Fruit fly (Drosophila melanogaster) whole organism, embryonic: Measurements from ENCODE around the gene CG6168.

ENCODE experiments used
- CG10321 ChIP-seq: fragments of 200-800 bp; sonication (Bioruptor generic); IDR thresholded peaks from 2 replicates; pipeline ENCODE4 v1.3.6; 2022; ENCODE audit warnings: missing biosample characterization, missing genetic modification characterization
- CG11247 ChIP-seq: fragments of 200-800 bp; sonication (Bioruptor generic); IDR thresholded peaks from 2 replicates; pipeline ENCODE4 v1.3.6; 2022; ENCODE audit warnings: missing biosample characterization, missing genetic modification characterization
- CG11504 ChIP-seq: fragments of 200-800 bp; sonication (Bioruptor generic); optimal IDR thresholded peaks from 3 replicates; lab custom pipeline; 2019; ENCODE audit warnings: missing biosample characterization, mild to moderate bottlenecking, missing genetic modification characterization, moderate library complexity
- CG15011 ChIP-seq: fragments of 200-800 bp; sonication (Bioruptor generic); optimal IDR thresholded peaks from 3 replicates; lab custom pipeline; 2018; ENCODE audit warnings: missing biosample characterization, mild to moderate bottlenecking, missing genetic modification characterization
- CG15514 ChIP-seq: fragments of 200-800 bp; sonication (Bioruptor generic); optimal IDR thresholded peaks from 3 replicates; lab custom pipeline; 2017; ENCODE audit warnings: missing biosample characterization, missing genetic modification characterization, mild to moderate bottlenecking, moderate library complexity, missing genetic modification reagents
- CG17359 ChIP-seq: fragments of 200-800 bp; sonication (Bioruptor generic); optimal IDR thresholded peaks from 3 replicates; lab custom pipeline; 2018; ENCODE audit warnings: missing biosample characterization, mild to moderate bottlenecking, missing genetic modification characterization, moderate library complexity
- CG17568 ChIP-seq: fragments of 200-800 bp; sonication (Bioruptor generic); optimal IDR thresholded peaks from 2 replicates; lab custom pipeline; 2018; ENCODE audit warnings: missing biosample characterization, mild to moderate bottlenecking, missing genetic modification characterization, moderate library complexity
- CG17802 ChIP-seq: fragments of 200-800 bp; sonication (Bioruptor generic); optimal IDR thresholded peaks from 2 replicates; lab custom pipeline; 2018; ENCODE audit warnings: missing biosample characterization, mild to moderate bottlenecking, missing genetic modification characterization, moderate library complexity
- CG2712 ChIP-seq: fragments of 200-800 bp; optimal IDR thresholded peaks from 3 replicates; lab custom pipeline; 2019; ENCODE audit warnings: missing biosample characterization, mild to moderate bottlenecking, missing genetic modification characterization, moderate library complexity
- CG32532 ChIP-seq: fragments of 200-800 bp; sonication (Bioruptor generic); IDR thresholded peaks from 2 replicates; pipeline ENCODE4 v1.3.6; 2022; ENCODE audit warnings: missing biosample characterization, missing genetic modification characterization
- CG6175 ChIP-seq: fragments of 200-800 bp; sonication (Bioruptor generic); IDR thresholded peaks from 3 replicates; pipeline ENCODE4 v1.3.6; 2022; ENCODE audit warnings: missing biosample characterization, missing genetic modification characterization
- CG6765 ChIP-seq: fragments of 200-800 bp; sonication (Bioruptor generic); optimal IDR thresholded peaks from 3 replicates; lab custom pipeline; 2017; ENCODE audit warnings: missing biosample characterization, mild to moderate bottlenecking, missing genetic modification characterization
- CG9215 ChIP-seq: fragments of 200-800 bp; sonication (Bioruptor generic); IDR thresholded peaks from 2 replicates; pipeline ENCODE4 v1.3.6; 2022; ENCODE audit warnings: missing biosample characterization, missing genetic modification characterization
- Dad ChIP-seq: fragments of 200-800 bp; sonication (Bioruptor generic); optimal IDR thresholded peaks from 3 replicates; lab custom pipeline; 2016; ENCODE audit warnings: missing biosample characterization, missing genetic modification characterization
- Fer3 ChIP-seq: fragments of 200-800 bp; sonication (Bioruptor generic); optimal IDR thresholded peaks from 2 replicates; lab custom pipeline; 2018; ENCODE audit warnings: missing biosample characterization, mild to moderate bottlenecking, missing genetic modification characterization, moderate library complexity
- GATAe ChIP-seq: fragments of 200-800 bp; sonication (Bioruptor generic); conservative IDR thresholded peaks from 2 replicates; pipeline ENCODE4 v1.3.6; 2022; ENCODE audit warnings: missing biosample characterization, missing genetic modification characterization
- Hey ChIP-seq: fragments of 200-800 bp; sonication (Bioruptor generic); optimal IDR thresholded peaks from 3 replicates; lab custom pipeline; 2018; ENCODE audit warnings: missing biosample characterization, mild to moderate bottlenecking, missing genetic modification characterization
- Med ChIP-seq: fragments of 200-800 bp; sonication (Bioruptor generic); peaks from one replicate; lab custom pipeline; 2016; ENCODE audit warnings: missing biosample characterization, missing genetic modification characterization, mild to moderate bottlenecking, inconsistent platforms, moderate library complexity
- NC2α ChIP-seq: fragments of 200-800 bp; sonication (Bioruptor generic); optimal IDR thresholded peaks from 2 replicates; lab custom pipeline; 2016; ENCODE audit warnings: missing biosample characterization, missing genetic modification characterization
- NC2β ChIP-seq: fragments of 200-800 bp; sonication (Bioruptor generic); optimal IDR thresholded peaks from 2 replicates; lab custom pipeline; 2016; ENCODE audit warnings: missing biosample characterization, missing genetic modification characterization
- Opbp ChIP-seq: fragments of 200-800 bp; sonication (Bioruptor generic); IDR thresholded peaks from 3 replicates; pipeline ENCODE4 v1.3.6; 2022; ENCODE audit warnings: missing biosample characterization, missing genetic modification characterization; ENCODE audit not compliant: partially characterized antibody
- Sin3A ChIP-seq: fragments of >200 bp; optimal IDR thresholded peaks from 2 replicates; lab custom pipeline; 2018
- ab ChIP-seq: fragments of 200-800 bp; sonication (Bioruptor generic); optimal IDR thresholded peaks from 2 replicates; lab custom pipeline; 2016; ENCODE audit warnings: missing biosample characterization, missing genetic modification characterization
- ash1 ChIP-seq: fragments of 200-800 bp; sonication (Bioruptor generic); optimal IDR thresholded peaks from 2 replicates; lab custom pipeline; 2018; ENCODE audit warnings: missing biosample characterization, mild to moderate bottlenecking, missing genetic modification characterization
- az2 ChIP-seq: fragments of 200-800 bp; sonication (Bioruptor generic); optimal IDR thresholded peaks from 3 replicates; lab custom pipeline; 2016; ENCODE audit warnings: missing biosample characterization, missing genetic modification characterization
- bsh ChIP-seq, 2 experiments: fragments of 200-800 bp; sonication (Bioruptor generic); optimal IDR thresholded peaks; 2 replicates each; lab custom pipeline; 2017 to 2018; ENCODE audit warnings: mild to moderate bottlenecking in 2 of 2, missing biosample characterization in 2 of 2, missing genetic modification characterization in 2 of 2, moderate library complexity in 1 of 2
- btn ChIP-seq: fragments of 200-800 bp; sonication (Bioruptor generic); optimal IDR thresholded peaks from 2 replicates; lab custom pipeline; 2016; ENCODE audit warnings: missing biosample characterization, missing genetic modification characterization
- emc ChIP-seq: fragments of 200-800 bp; sonication (Bioruptor generic); optimal IDR thresholded peaks from 2 replicates; lab custom pipeline; 2016; ENCODE audit warnings: missing biosample characterization, missing genetic modification characterization
- ems ChIP-seq: fragments of 200-800 bp; sonication (Bioruptor generic); optimal IDR thresholded peaks from 3 replicates; lab custom pipeline; 2016; ENCODE audit warnings: missing biosample characterization, missing genetic modification characterization
- gsb ChIP-seq: fragments of 200-800 bp; sonication (Bioruptor generic); IDR thresholded peaks from 2 replicates; pipeline ENCODE4 v1.3.6; 2022; ENCODE audit warnings: missing biosample characterization, missing genetic modification characterization
- ham ChIP-seq: fragments of 200-800 bp; sonication (Bioruptor generic); IDR thresholded peaks from 2 replicates; pipeline ENCODE4 v1.3.6; 2022; ENCODE audit warnings: missing biosample characterization, missing genetic modification characterization
- hb ChIP-seq: fragments of 200-800 bp; sonication (Bioruptor generic); IDR thresholded peaks from 3 replicates; pipeline ENCODE4 v1.3.6; 2022; ENCODE audit warnings: missing biosample characterization, missing genetic modification characterization; ENCODE audit not compliant: partially characterized antibody
- ind ChIP-seq: fragments of 200-800 bp; sonication (Bioruptor generic); optimal IDR thresholded peaks from 3 replicates; lab custom pipeline; 2016; ENCODE audit warnings: missing biosample characterization, missing genetic modification characterization
- ken ChIP-seq: fragments of 200-800 bp; sonication (Bioruptor generic); IDR thresholded peaks from 3 replicates; pipeline ENCODE4 v1.3.6; 2022; ENCODE audit warnings: missing biosample characterization, missing genetic modification characterization
- lab ChIP-seq: fragments of 200-800 bp; sonication (Bioruptor generic); optimal IDR thresholded peaks from 3 replicates; lab custom pipeline; 2017; ENCODE audit warnings: missing biosample characterization, missing genetic modification characterization, mild to moderate bottlenecking, moderate library complexity, missing genetic modification reagents
- nom ChIP-seq: fragments of 200-800 bp; sonication (Bioruptor generic); optimal IDR thresholded peaks from 2 replicates; lab custom pipeline; 2017; ENCODE audit warnings: missing biosample characterization, missing genetic modification characterization, mild to moderate bottlenecking, moderate library complexity, missing genetic modification reagents
- onecut ChIP-seq: fragments of 200-800 bp; sonication (Bioruptor generic); IDR thresholded peaks from 2 replicates; pipeline ENCODE4 v1.3.6; 2022; ENCODE audit warnings: missing biosample characterization, missing genetic modification characterization
- pho ChIP-seq: fragments of 200-800 bp; sonication (Bioruptor generic); optimal IDR thresholded peaks from 2 replicates; lab custom pipeline; 2016; ENCODE audit warnings: missing biosample characterization, missing genetic modification characterization
- pum ChIP-seq: fragments of 200-800 bp; sonication (Bioruptor generic); optimal IDR thresholded peaks from 2 replicates; lab custom pipeline; 2016; ENCODE audit warnings: missing biosample characterization, missing genetic modification characterization
- rib ChIP-seq: fragments of 200-800 bp; sonication (Bioruptor generic); IDR thresholded peaks from 2 replicates; pipeline ENCODE4 v1.3.6; 2022; ENCODE audit warnings: missing biosample characterization, missing genetic modification characterization
- sc ChIP-seq, 3 experiments: fragments of >200 bp in 2 of 3; fragments of 200-800 bp in 1 of 3; sonication (Bioruptor generic) in 1 of 3; optimal IDR thresholded peaks; 2 replicates in 2 of 3; 3 replicates in 1 of 3; lab custom pipeline; 2017; ENCODE audit warnings: mild to moderate bottlenecking in 1 of 3, missing biosample characterization in 1 of 3, missing genetic modification characterization in 1 of 3, missing genetic modification reagents in 1 of 3
- scrt ChIP-seq: fragments of 200-800 bp; sonication (Bioruptor generic); optimal IDR thresholded peaks from 2 replicates; lab custom pipeline; 2018; ENCODE audit warnings: missing biosample characterization, mild to moderate bottlenecking, missing genetic modification characterization, moderate library complexity
- sens ChIP-seq: fragments of 200-800 bp; sonication (Bioruptor generic); peaks from one replicate; lab custom pipeline; 2016; ENCODE audit warnings: missing biosample characterization, missing genetic modification characterization
- ssp ChIP-seq: fragments of 200-800 bp; sonication (Bioruptor generic); IDR thresholded peaks from 2 replicates; pipeline ENCODE4 v1.3.6; 2022; ENCODE audit warnings: missing biosample characterization, missing genetic modification characterization
- ttk ChIP-seq: fragments of 200-800 bp; sonication (Bioruptor generic); IDR thresholded peaks from 2 replicates; pipeline ENCODE4 v2.1.2; 2022; ENCODE audit warnings: missing biosample characterization, missing genetic modification characterization
- vvl ChIP-seq: fragments of 200-800 bp; sonication (Bioruptor generic); IDR thresholded peaks from 2 replicates; pipeline ENCODE4 v1.3.6; 2022; ENCODE audit warnings: missing biosample characterization, missing genetic modification characterization
- z ChIP-seq: fragments of 200-800 bp; sonication (Bioruptor generic); IDR thresholded peaks from 3 replicates; pipeline ENCODE4 v1.3.6; 2022; ENCODE audit warnings: missing biosample characterization, missing genetic modification characterization
- zen ChIP-seq: fragments of 200-800 bp; sonication (Bioruptor generic); optimal IDR thresholded peaks from 3 replicates; lab custom pipeline; 2018; ENCODE audit warnings: missing biosample characterization, mild to moderate bottlenecking, missing genetic modification characterization, moderate library complexity

The CG6168 gene

DNA sequence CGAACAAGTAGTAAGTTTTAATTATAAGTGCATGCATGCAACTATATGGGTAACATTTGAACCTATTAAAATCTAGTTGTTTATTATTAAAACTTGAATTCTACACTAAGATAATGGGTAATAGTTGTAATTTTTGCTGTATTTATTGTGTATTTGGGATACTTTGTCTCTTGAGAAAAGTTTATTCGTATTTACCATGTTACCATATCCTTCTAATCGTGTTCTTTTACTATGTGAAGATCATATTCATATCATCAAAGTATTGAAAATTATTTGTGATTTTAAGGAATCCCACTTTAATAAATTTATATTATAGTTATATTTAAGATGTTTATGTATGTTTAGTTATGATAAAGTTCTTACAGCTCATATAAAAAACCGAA lies 2.4 kb upstream of the CG6168 start:
- no peak for TF ChIP-seq CG6765 (GFP tag; lab: Kevin White, UChicago)
- TF ChIP-seq Med (GFP tag; lab: Kevin White, UChicago), result peak; percentile 19
- no peak for TF ChIP-seq sens (GFP tag; lab: Kevin White, UChicago)
- TF ChIP-seq Hey (tag; lab: Kevin White, UChicago), result no peak
- 0 out of 2 replicates have a peak, but pooled peaks have one; percentile 3 for TF ChIP-seq ttk
- no peak for TF ChIP-seq Opbp (GFP tag; lab: Robert Waterston, UW)
- no peak for TF ChIP-seq Dad (GFP tag; lab: Kevin White, UChicago)

DNA sequence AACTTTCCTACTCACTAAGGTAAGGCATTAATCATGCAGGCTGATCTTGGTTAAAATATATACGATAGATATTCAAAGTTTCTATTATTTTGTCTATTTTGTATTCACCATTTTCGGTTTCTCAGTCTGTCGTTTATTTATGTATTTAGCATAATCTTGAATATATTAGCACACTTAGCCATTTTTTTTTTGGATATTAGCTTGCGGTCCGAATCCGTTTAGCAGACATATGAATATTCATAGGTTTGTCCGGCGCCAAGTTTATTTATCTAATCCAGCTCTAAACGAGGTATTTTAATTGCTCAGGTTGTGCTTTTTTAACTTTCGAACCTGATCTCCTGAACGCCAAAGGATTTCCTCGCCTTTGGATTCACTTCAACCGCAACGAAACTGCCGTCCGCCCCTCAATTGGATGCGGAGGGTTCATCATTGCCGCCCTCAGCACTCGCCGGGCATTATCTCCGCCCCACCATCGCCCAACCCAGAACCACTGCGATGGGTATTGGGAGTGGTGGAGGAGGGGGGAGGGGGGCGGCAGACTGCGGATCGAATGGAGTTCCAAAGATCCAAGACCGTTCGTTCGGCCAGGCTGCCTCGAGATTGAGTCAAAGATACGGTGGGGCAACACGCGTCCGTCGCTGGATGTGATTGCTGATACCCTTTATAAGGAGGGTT lies 1.8 kb upstream of the CG6168 start:
- TF ChIP-seq zen (tag; lab: Kevin White, UChicago) (no peak), CG9215 (GFP tag; lab: Robert Waterston, UW) (no peak), CG10321 (no peak), ssp (GFP tag; lab: Robert Waterston, UW) (no peak), CG32532 (peak; percentile 61), CG11247 (GFP tag; lab: Robert Waterston, UW) (peak; percentile 34; the same call in 1 of the 2 replicates), ham (GFP tag; lab: Robert Waterston, UW) (no peak), rib (0 out of 2 replicates have a peak, but pooled peaks have one; percentile 27), sc (optimal IDR thresholded peaks at IDR 0.05; lab: Kevin White, UChicago) (no peak), sc (GFP tag; optimal IDR thresholded peaks at IDR 0.05; lab: Kevin White, UChicago) (no peak), CG17359 (tag; lab: Kevin White, UChicago) (no peak), gsb (GFP tag; lab: Robert Waterston, UW) (0 out of 2 replicates have a peak, but pooled peaks have one; percentile 31), ash1 (GFP tag; lab: Kevin White, UChicago) (peak; percentile 3), ken (GFP tag; lab: Robert Waterston, UW) (0 out of 3 replicates have a peak, but pooled peaks have one; percentile 31), emc (GFP tag; lab: Kevin White, UChicago) (no peak), ems (no peak), ab (GFP tag; lab: Kevin White, UChicago) (no peak), lab (peak; percentile 27), scrt (GFP tag; lab: Kevin White, UChicago) (no peak), CG15011 (GFP tag; lab: Kevin White, UChicago) (no peak), hb (GFP tag; lab: Robert Waterston, UW) (peak; percentile 11; the same call in 1 of the 3 replicates), ttk (0 out of 2 replicates have a peak, but pooled peaks have one; percentile 22), Fer3 (tag; lab: Kevin White, UChicago) (no peak), CG17802 (tag; lab: Kevin White, UChicago) (no peak), CG6175 (GFP tag; lab: Robert Waterston, UW) (peak; percentile 82), pho (GFP tag; lab: Kevin White, UChicago) (no peak), NC2β (GFP tag; lab: Kevin White, UChicago) (no peak), z (GFP tag; lab: Robert Waterston, UW) (peak; percentile 70), nom (peak; percentile 84), NC2α (GFP tag; lab: Kevin White, UChicago) (no peak), CG17568 (no peak), pum (GFP tag; lab: Kevin White, UChicago) (no peak), CG11504 (tag; lab: Kevin White, UChicago) (no peak), CG2712 (tag; lab: Kevin White, UChicago) (no peak), ind (no peak), bsh (GFP tag; optimal IDR thresholded peaks at IDR 0.05; lab: Kevin White, UChicago) (no peak), Sin3A (lab: Kevin White, UChicago) (no peak), GATAe (no peak), CG15514 (GFP tag; lab: Kevin White, UChicago) (no peak), btn (GFP tag; lab: Kevin White, UChicago) (no peak), az2 (GFP tag; lab: Kevin White, UChicago) (no peak), onecut (GFP tag; lab: Robert Waterston, UW) (no peak), vvl (GFP tag; lab: Robert Waterston, UW) (peak; percentile 56)
